Fruit fly (Drosophila melanogaster) whole organism, embryonic: Measurements from ENCODE around the gene Rcd-1r.

Experiments
- B-H1 ChIP-seq: fragments of 200-800 bp; sonication (Bioruptor generic); IDR thresholded peaks from 3 replicates; pipeline ENCODE4 v1.3.6; 2022; ENCODE audit warnings: missing biosample characterization, missing genetic modification characterization
- BtbVII ChIP-seq: fragments of 200-800 bp; sonication (Bioruptor generic); optimal IDR thresholded peaks from 3 replicates; lab custom pipeline; 2017; ENCODE audit warnings: missing biosample characterization, mild to moderate bottlenecking, missing genetic modification characterization
- CG10959 ChIP-seq: fragments of 200-800 bp; sonication (Bioruptor generic); IDR thresholded peaks from 2 replicates; pipeline ENCODE4 v1.3.6; 2022; ENCODE audit warnings: missing biosample characterization, missing genetic modification characterization
- CG11504 ChIP-seq: fragments of 200-800 bp; sonication (Bioruptor generic); optimal IDR thresholded peaks from 3 replicates; lab custom pipeline; 2019; ENCODE audit warnings: missing biosample characterization, mild to moderate bottlenecking, missing genetic modification characterization, moderate library complexity
- CG11695 ChIP-seq: fragments of 200-800 bp; sonication (Bioruptor generic); IDR thresholded peaks from 3 replicates; pipeline ENCODE4 v1.3.6; 2022; ENCODE audit warnings: missing biosample characterization, missing genetic modification characterization
- CG13287 ChIP-seq: fragments of 200-800 bp; sonication (Bioruptor generic); IDR thresholded peaks from 2 replicates; pipeline ENCODE4 v1.3.6; 2022; ENCODE audit warnings: missing biosample characterization, missing genetic modification characterization; ENCODE audit not compliant: partially characterized antibody
- CG13894 ChIP-seq: fragments of 200-800 bp; sonication (Bioruptor generic); optimal IDR thresholded peaks from 3 replicates; lab custom pipeline; 2018; ENCODE audit warnings: missing biosample characterization, mild to moderate bottlenecking, missing genetic modification characterization, moderate library complexity
- CG14014 ChIP-seq: fragments of 200-800 bp; sonication (Bioruptor generic); IDR thresholded peaks from 2 replicates; pipeline ENCODE4 v1.3.6; 2022; ENCODE audit warnings: missing biosample characterization, missing genetic modification characterization
- CG16779 ChIP-seq: fragments of 200-800 bp; sonication (Bioruptor generic); IDR thresholded peaks from 2 replicates; pipeline ENCODE4 v1.3.6; 2022; ENCODE audit warnings: missing biosample characterization, missing genetic modification characterization
- CG16813 ChIP-seq: fragments of 200-800 bp; sonication (Bioruptor generic); IDR thresholded peaks from 3 replicates; pipeline ENCODE4 v1.3.6; 2022; ENCODE audit warnings: missing biosample characterization, missing genetic modification characterization; ENCODE audit not compliant: partially characterized antibody
- CG16815 ChIP-seq: fragments of 200-800 bp; sonication (Bioruptor generic); optimal IDR thresholded peaks from 3 replicates; lab custom pipeline; 2017; ENCODE audit warnings: missing biosample characterization, mild to moderate bottlenecking, missing genetic modification characterization
- CG17186 ChIP-seq: fragments of 200-800 bp; sonication (Bioruptor generic); optimal IDR thresholded peaks from 3 replicates; lab custom pipeline; 2017; ENCODE audit warnings: missing biosample characterization, missing genetic modification reagents, missing genetic modification characterization
- CG2202 ChIP-seq: fragments of 200-800 bp; sonication (Bioruptor generic); optimal IDR thresholded peaks from 2 replicates; lab custom pipeline; 2018; ENCODE audit warnings: missing biosample characterization, mild to moderate bottlenecking, missing genetic modification characterization
- CG2889 ChIP-seq: fragments of 200-800 bp; sonication (Bioruptor generic); IDR thresholded peaks from 3 replicates; pipeline ENCODE4 v1.3.6; 2022; ENCODE audit warnings: missing biosample characterization, missing genetic modification characterization
- CG3726 ChIP-seq: fragments of 200-800 bp; sonication (Bioruptor generic); IDR thresholded peaks from 3 replicates; pipeline ENCODE4, ENCODE4 v1.3.6; 2022; ENCODE audit warnings: missing biosample characterization, missing genetic modification characterization
- CG5180 ChIP-seq: fragments of 200-800 bp; sonication (Bioruptor generic); optimal IDR thresholded peaks from 3 replicates; lab custom pipeline; 2017; ENCODE audit warnings: missing biosample characterization, missing genetic modification characterization, mild to moderate bottlenecking, moderate library complexity, missing genetic modification reagents
- CG6683 ChIP-seq: fragments of 200-800 bp; sonication (Bioruptor generic); optimal IDR thresholded peaks from 2 replicates; lab custom pipeline; 2017; ENCODE audit warnings: missing biosample characterization, mild to moderate bottlenecking, missing genetic modification characterization, missing genetic modification reagents
- CG7271 ChIP-seq: fragments of 200-800 bp; sonication (Bioruptor generic); optimal IDR thresholded peaks from 2 replicates; lab custom pipeline; 2018; ENCODE audit warnings: missing biosample characterization, mild to moderate bottlenecking, missing genetic modification characterization, moderate library complexity
- CG8089 ChIP-seq: fragments of 200-800 bp; sonication (Bioruptor generic); optimal IDR thresholded peaks from 3 replicates; lab custom pipeline; 2016; ENCODE audit warnings: missing biosample characterization, missing genetic modification characterization
- CG9876 ChIP-seq: fragments of 200-800 bp; sonication (Bioruptor generic); optimal IDR thresholded peaks from 2 replicates; lab custom pipeline; 2016; ENCODE audit warnings: missing biosample characterization, missing genetic modification characterization
- Dp ChIP-seq: fragments of 200-800 bp; sonication (Bioruptor generic); optimal IDR thresholded peaks from 2 replicates; lab custom pipeline; 2018; ENCODE audit warnings: missing biosample characterization, mild to moderate bottlenecking, missing genetic modification characterization, moderate library complexity
- Ets97D ChIP-seq: fragments of 200-800 bp; sonication (Bioruptor generic); optimal IDR thresholded peaks from 3 replicates; lab custom pipeline; 2016; ENCODE audit warnings: missing biosample characterization, missing genetic modification characterization
- Gug ChIP-seq: fragments of 200-800 bp; sonication (Bioruptor generic); IDR thresholded peaks from 4 replicates; pipeline ENCODE4 v1.3.6; 2022; ENCODE audit warnings: missing biosample characterization, missing genetic modification characterization
- HLHmδ ChIP-seq: fragments of 200-800 bp; sonication (Bioruptor generic); optimal IDR thresholded peaks from 2 replicates; lab custom pipeline; 2018; ENCODE audit warnings: missing biosample characterization, mild to moderate bottlenecking, missing genetic modification characterization, moderate library complexity
- Hey ChIP-seq: fragments of 200-800 bp; sonication (Bioruptor generic); optimal IDR thresholded peaks from 3 replicates; lab custom pipeline; 2018; ENCODE audit warnings: missing biosample characterization, mild to moderate bottlenecking, missing genetic modification characterization
- Hsf ChIP-seq: fragments of 200-800 bp; sonication (Bioruptor generic); optimal IDR thresholded peaks from 3 replicates; lab custom pipeline; 2016; ENCODE audit warnings: missing biosample characterization, missing genetic modification characterization
- Kr ChIP-seq: fragments of 200-800 bp; sonication (Bioruptor generic); optimal IDR thresholded peaks from 2 replicates; lab custom pipeline; 2017; ENCODE audit warnings: missing biosample characterization, mild to moderate bottlenecking, missing genetic modification characterization
- Max ChIP-seq: fragments of 200-800 bp; sonication (Bioruptor generic); optimal IDR thresholded peaks from 2 replicates; lab custom pipeline; 2016; ENCODE audit warnings: missing biosample characterization, mild to moderate bottlenecking, missing genetic modification characterization
- Nf-YC ChIP-seq: fragments of 200-800 bp; optimal IDR thresholded peaks from 3 replicates; lab custom pipeline; 2019; ENCODE audit warnings: missing biosample characterization, mild to moderate bottlenecking, missing genetic modification characterization, moderate library complexity
- Oli ChIP-seq: fragments of 200-800 bp; sonication (Bioruptor generic); optimal IDR thresholded peaks from 2 replicates; lab custom pipeline; 2018; ENCODE audit warnings: missing biosample characterization, mild to moderate bottlenecking, missing genetic modification characterization, moderate library complexity
- PHDP ChIP-seq: fragments of 200-800 bp; sonication (Bioruptor generic); optimal IDR thresholded peaks from 3 replicates; lab custom pipeline; 2018; ENCODE audit warnings: missing biosample characterization, mild to moderate bottlenecking, missing genetic modification characterization, moderate library complexity
- Sry-δ ChIP-seq: fragments of 200-800 bp; sonication (Bioruptor generic); optimal IDR thresholded peaks from 2 replicates; lab custom pipeline; 2016; ENCODE audit warnings: missing biosample characterization, missing genetic modification characterization
- Taf1 ChIP-seq: fragments of 200-800 bp; sonication (Bioruptor generic); IDR thresholded peaks from 2 replicates; pipeline ENCODE4 v1.3.6; 2022; ENCODE audit warnings: missing biosample characterization, missing genetic modification characterization
- ap ChIP-seq: fragments of 200-800 bp; sonication (Bioruptor generic); IDR thresholded peaks from 2 replicates; pipeline ENCODE4 v1.3.6; 2022; ENCODE audit warnings: missing biosample characterization, missing genetic modification characterization
- cg ChIP-seq: fragments of 200-800 bp; sonication (Bioruptor generic); optimal IDR thresholded peaks from 3 replicates; lab custom pipeline; 2019; ENCODE audit warnings: missing biosample characterization, mild to moderate bottlenecking, missing genetic modification characterization, moderate library complexity
- danr ChIP-seq: fragments of 200-800 bp; sonication (Bioruptor generic); IDR thresholded peaks from 2 replicates; pipeline ENCODE4 v1.3.6; 2022; ENCODE audit warnings: missing biosample characterization, missing genetic modification characterization
- en ChIP-seq: fragments of 200-800 bp; sonication (Bioruptor generic); optimal IDR thresholded peaks from 2 replicates; lab custom pipeline; 2016; ENCODE audit warnings: missing biosample characterization, missing genetic modification characterization
- fd102C ChIP-seq: fragments of 200-800 bp; sonication (Bioruptor generic); optimal IDR thresholded peaks from 2 replicates; lab custom pipeline; 2018; ENCODE audit warnings: missing biosample characterization, mild to moderate bottlenecking, missing genetic modification characterization, moderate library complexity
- gem ChIP-seq: fragments of 200-800 bp; sonication (Bioruptor generic); optimal IDR thresholded peaks from 2 replicates; lab custom pipeline; 2019; ENCODE audit warnings: missing biosample characterization, mild to moderate bottlenecking, missing genetic modification characterization, moderate library complexity
- grau ChIP-seq: fragments of 200-800 bp; optimal IDR thresholded peaks from 3 replicates; lab custom pipeline; 2019; ENCODE audit warnings: missing biosample characterization, mild to moderate bottlenecking, missing genetic modification characterization, moderate library complexity
- gt ChIP-seq: fragments of 200-800 bp; sonication (Bioruptor generic); IDR thresholded peaks from 2 replicates; pipeline ENCODE4 v1.3.6; 2022; ENCODE audit warnings: missing biosample characterization, missing genetic modification characterization
- lab ChIP-seq: fragments of 200-800 bp; sonication (Bioruptor generic); optimal IDR thresholded peaks from 3 replicates; lab custom pipeline; 2017; ENCODE audit warnings: missing biosample characterization, missing genetic modification characterization, mild to moderate bottlenecking, moderate library complexity, missing genetic modification reagents
- mirr ChIP-seq: fragments of 200-800 bp; sonication (Bioruptor generic); optimal IDR thresholded peaks from 3 replicates; lab custom pipeline; 2018; ENCODE audit warnings: missing biosample characterization, mild to moderate bottlenecking, missing genetic modification characterization
- org-1 ChIP-seq: fragments of 200-800 bp; sonication (Bioruptor generic); optimal IDR thresholded peaks from 2 replicates; lab custom pipeline; 2017; ENCODE audit warnings: missing biosample characterization, missing genetic modification characterization
- p53 ChIP-seq: fragments of 200-800 bp; sonication (Bioruptor generic); optimal IDR thresholded peaks from 2 replicates; lab custom pipeline; 2016; ENCODE audit warnings: missing biosample characterization, missing genetic modification characterization
- shn ChIP-seq: fragments of 200-800 bp; sonication (Bioruptor generic); optimal IDR thresholded peaks from 3 replicates; lab custom pipeline; 2016; ENCODE audit warnings: missing biosample characterization, missing genetic modification characterization
- unc-4 ChIP-seq: fragments of 200-800 bp; sonication (Bioruptor generic); IDR thresholded peaks from 2 replicates; pipeline ENCODE4 v1.3.6; 2022; ENCODE audit warnings: missing biosample characterization, missing genetic modification characterization; ENCODE audit not compliant: partially characterized antibody
- zen ChIP-seq: fragments of 200-800 bp; sonication (Bioruptor generic); optimal IDR thresholded peaks from 3 replicates; lab custom pipeline; 2018; ENCODE audit warnings: missing biosample characterization, mild to moderate bottlenecking, missing genetic modification characterization, moderate library complexity
- zfh2 ChIP-seq: fragments of 200-800 bp; sonication (Bioruptor generic); optimal IDR thresholded peaks from 2 replicates; lab custom pipeline; 2016; ENCODE audit warnings: missing biosample characterization, missing genetic modification characterization

Rcd-1r gene

dm6 chr2L:8984614-8985318 is 29.1 kb downstream of the Rcd-1r start, which contains the start of gene CG13101 (continued):
- TF ChIP-seq CG11695 (GFP tag; lab: Robert Waterston, UW) (peak; percentile 97), Kr (GFP tag; lab: Kevin White, UChicago) (no peak), Hsf (GFP tag; lab: Kevin White, UChicago) (peak; percentile 92), danr (GFP tag; lab: Robert Waterston, UW) (peak; percentile 85), CG3726 (GFP tag; lab: Robert Waterston, UW) (no peak; the same call in 2 of the 3 replicates), CG7271 (tag; lab: Kevin White, UChicago) (peak; percentile 56), B-H1 (GFP tag; lab: Robert Waterston, UW) (peak; percentile 91), CG11504 (tag; lab: Kevin White, UChicago) (peak; percentile 91), unc-4 (GFP tag; lab: Robert Waterston, UW) (no peak), CG16815 (GFP tag; lab: Kevin White, UChicago) (peak; percentile 76), PHDP (tag; lab: Kevin White, UChicago) (peak; percentile 96), CG5180 (GFP tag; lab: Kevin White, UChicago) (peak; percentile 75), Sry-δ (GFP tag; lab: Kevin White, UChicago) (peak; percentile 42), zfh2 (GFP tag; lab: Kevin White, UChicago) (peak; percentile 66), en (GFP tag; lab: Kevin White, UChicago) (peak; percentile 68), CG13287 (GFP tag; lab: Robert Waterston, UW) (peak; percentile 22; the same call in 1 of the 2 replicates), cg (no peak), CG13894 (tag; lab: Kevin White, UChicago) (peak; percentile 74), zen (peak; percentile 89), grau (tag; lab: Kevin White, UChicago) (peak; percentile 94), ap (GFP tag; lab: Robert Waterston, UW) (peak; percentile 90), CG14014 (GFP tag; lab: Robert Waterston, UW) (peak; percentile 94), CG10959 (peak; percentile 85), gem (peak; percentile 97), CG2202 (peak; percentile 89), Gug (GFP tag; lab: Robert Waterston, UW) (peak; percentile 67; the same call in 3 of the 4 replicates), CG16813 (no peak), Max (GFP tag; lab: Kevin White, UChicago) (peak; percentile 85), fd102C (peak; percentile 45), HLHmδ (GFP tag; lab: Kevin White, UChicago) (no peak), Taf1 (GFP tag; lab: Robert Waterston, UW) (peak; percentile 85), org-1 (GFP tag; lab: Kevin White, UChicago) (peak; percentile 89), CG2889 (GFP tag; lab: Robert Waterston, UW) (peak; percentile 88), CG6683 (peak; percentile 87), shn (peak; percentile 3), CG9876 (peak; percentile 27), Oli (tag; lab: Kevin White, UChicago) (peak; percentile 92), gt (GFP tag; lab: Robert Waterston, UW) (peak; percentile 69), CG17186 (GFP tag; lab: Kevin White, UChicago) (no peak), mirr (GFP tag; lab: Kevin White, UChicago) (no peak), BtbVII (GFP tag; lab: Kevin White, UChicago) (peak; percentile 89), p53 (GFP tag; lab: Kevin White, UChicago) (peak; percentile 5), Nf-YC (tag; lab: Kevin White, UChicago) (peak; percentile 71), CG8089 (GFP tag; lab: Kevin White, UChicago) (peak; percentile 63), Hey (tag; lab: Kevin White, UChicago) (peak; percentile 19), lab (GFP tag; lab: Kevin White, UChicago) (peak; percentile 96), CG16779 (GFP tag; lab: Robert Waterston, UW) (peak; percentile 85; the same call in 1 of the 2 replicates), Ets97D (peak; percentile 53), Dp (GFP tag; lab: Kevin White, UChicago) (no peak)
